Fruit fly (Drosophila melanogaster) Kc167 (cell line): ENCODE measurements around the gene CG9733.

Experiments
- Myc ChIP-seq: fragments of >200 bp; optimal IDR thresholded peaks from 2 replicates; lab custom pipeline; 2017; ENCODE audit warnings: missing external identifiers
- Sin3A ChIP-seq: fragments of >200 bp; optimal IDR thresholded peaks from 2 replicates; lab custom pipeline; 2018; ENCODE audit warnings: missing external identifiers
- h ChIP-seq: fragments of >200 bp; optimal IDR thresholded peaks from 3 replicates; lab custom pipeline; 2018; ENCODE audit warnings: missing external identifiers
- insv ChIP-seq: fragments of >200 bp; optimal IDR thresholded peaks from 3 replicates; lab custom pipeline; 2018; ENCODE audit warnings: missing external identifiers
- psq ChIP-seq: fragments of >200 bp; optimal IDR thresholded peaks from 2 replicates; lab custom pipeline; 2017; ENCODE audit warnings: missing external identifiers
- ttk ChIP-seq: sonication (Bioruptor generic); optimal IDR thresholded peaks from 2 replicates; lab custom pipeline; 2017; ENCODE audit warnings: missing external identifiers

CG9733 gene

DNA sequence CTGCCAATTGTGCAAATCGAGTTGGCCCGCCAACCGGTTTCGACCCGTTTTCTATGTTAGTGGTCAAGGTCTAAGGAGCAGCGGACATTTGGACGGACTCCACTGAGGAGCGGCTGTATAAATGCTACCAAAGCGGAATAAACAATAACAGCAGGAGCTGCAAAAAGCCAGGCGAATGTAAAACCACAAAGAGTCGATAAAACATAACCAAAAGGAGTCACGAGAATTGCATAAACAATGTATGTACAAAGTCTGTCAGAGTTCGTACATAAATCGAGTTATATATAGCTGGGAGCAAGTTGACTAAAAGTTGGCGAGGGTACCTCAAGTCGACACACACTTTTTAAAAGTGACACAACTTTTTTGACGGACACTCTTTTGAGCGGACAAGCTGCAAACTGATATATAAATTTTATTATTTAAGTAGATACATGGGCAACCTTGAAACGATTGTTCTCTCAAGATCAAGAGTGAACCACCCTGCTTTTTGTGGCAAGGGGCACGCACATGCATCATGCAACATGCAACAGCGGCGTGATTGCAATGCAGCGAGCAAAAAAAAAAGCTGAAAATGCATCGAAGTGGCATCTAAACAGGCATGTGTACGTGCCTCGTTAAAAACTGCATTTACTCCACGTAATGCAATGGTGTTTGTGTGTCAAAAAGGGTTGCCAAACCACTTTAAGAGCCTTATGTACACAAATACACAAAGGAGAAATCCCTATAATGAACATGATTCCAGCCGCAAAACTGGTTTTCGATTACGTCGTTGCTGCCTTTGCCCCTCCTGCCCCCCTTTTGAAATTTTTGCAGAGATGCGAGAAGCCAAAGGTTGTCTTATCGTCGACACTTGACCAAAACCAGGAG, 9.0 kb upstream of the CG9733 start:
- no peak for TF ChIP-seq ttk (lab: Kevin White, UChicago)
- no peak for TF ChIP-seq Sin3A (lab: Kevin White, UChicago)
- no peak for TF ChIP-seq psq
- no peak for TF ChIP-seq Myc

DNA sequence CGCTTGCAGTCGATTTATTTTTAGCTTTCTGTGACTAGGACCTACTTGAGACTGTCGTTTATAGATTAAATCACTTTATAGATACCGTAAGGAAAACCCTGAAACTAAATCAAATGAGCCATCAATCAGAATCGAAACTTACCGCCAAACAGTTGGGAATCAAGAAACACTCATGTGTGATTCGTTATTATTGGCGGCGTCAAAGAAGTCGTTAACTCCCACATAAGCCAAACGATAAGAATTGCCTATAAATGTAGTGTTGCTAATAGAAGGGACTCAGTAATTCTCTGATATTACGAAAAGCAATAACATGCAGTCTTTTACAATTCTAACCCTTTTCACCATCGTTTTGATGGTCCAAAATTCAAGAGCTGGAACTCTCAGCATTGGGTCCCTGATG, 6.4 kb upstream of the CG9733 start, which contains the start of gene CG18404:
Gene CG18404 (plus strand): TSS at position 301 of the 400 bp plus-strand sequence.
- no peak for TF ChIP-seq ttk (lab: Kevin White, UChicago)
- no peak for TF ChIP-seq Sin3A (lab: Kevin White, UChicago)
- no peak for TF ChIP-seq psq
- TF ChIP-seq insv, result no peak
- no peak for TF ChIP-seq h
- no peak for TF ChIP-seq Myc

DNA sequence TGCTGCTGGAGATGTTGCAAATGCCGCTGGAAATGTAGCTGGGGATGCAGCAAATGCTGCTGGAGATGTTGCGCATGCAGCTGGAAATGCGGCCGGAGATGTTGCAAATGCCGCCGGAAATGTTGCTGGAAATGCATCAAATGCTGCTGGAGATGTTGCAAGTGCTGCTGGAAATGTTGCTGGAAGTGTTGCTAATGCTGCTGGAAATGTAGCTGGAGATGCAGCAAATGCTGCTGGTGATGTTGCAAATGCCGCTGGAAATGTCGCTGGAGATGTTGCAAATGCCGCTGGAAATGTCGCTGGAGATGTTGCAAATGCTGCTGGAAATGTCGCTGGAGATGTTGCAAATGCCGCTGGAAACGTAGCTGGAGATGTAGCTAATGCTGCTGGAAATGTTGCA, 5.8 kb upstream of the CG9733 start:
- TF ChIP-seq Sin3A (lab: Kevin White, UChicago) (no peak), h (no peak), Myc (no peak), ttk (lab: Kevin White, UChicago) (no peak), psq (no peak), insv (no peak)

DNA sequence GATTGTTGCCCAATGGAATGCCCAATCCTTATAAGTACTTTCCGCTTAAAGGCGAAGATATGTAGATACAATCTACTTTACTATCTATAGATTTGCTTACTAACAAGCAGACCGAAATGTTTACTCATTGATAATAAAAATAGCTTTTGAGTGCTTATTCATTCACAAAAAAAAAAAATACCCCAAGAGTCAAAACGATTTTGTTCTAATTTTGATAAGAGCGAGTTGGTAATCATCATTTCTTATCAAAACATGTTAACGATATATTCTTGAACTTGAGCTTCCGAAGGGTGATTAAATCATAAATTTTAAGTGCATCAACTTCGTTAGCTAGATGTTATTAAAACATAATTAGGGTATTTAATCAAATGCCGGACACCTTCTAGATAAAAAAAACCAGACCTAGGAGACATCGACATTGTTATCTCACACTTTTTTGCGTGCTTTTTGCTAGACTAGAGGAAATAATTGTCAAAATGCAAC, 4.0 kb upstream of the CG9733 start, which contains the start of gene CG9682:
Gene CG9682 (plus strand): TSS at position 433 of the 483 bp plus-strand sequence.
- no peak for TF ChIP-seq ttk (lab: Kevin White, UChicago)

DNA sequence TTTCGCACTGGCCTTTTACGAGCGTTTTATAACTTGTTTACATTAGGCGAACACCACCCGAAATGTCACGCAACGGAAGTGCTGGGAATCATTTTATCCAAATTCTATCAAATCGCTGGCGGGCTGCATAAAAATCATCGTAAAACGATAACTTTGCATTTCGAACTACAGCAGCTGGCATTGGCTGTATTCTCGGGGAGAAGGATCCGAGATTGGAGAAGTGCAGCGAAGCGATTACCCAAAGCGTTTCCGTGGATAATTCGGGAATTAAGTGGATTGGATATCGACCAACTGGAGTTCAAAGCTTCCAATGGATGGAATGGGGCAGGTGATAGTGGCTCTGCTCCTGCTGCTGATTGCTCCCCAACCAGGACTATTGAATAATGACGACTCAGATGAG, 2.8 kb upstream of the CG9733 start, which contains the start of gene CG34299:
Gene CG34299 (plus strand): TSS at position 301 of the 400 bp plus-strand sequence.
- TF ChIP-seq psq (no peak), ttk (lab: Kevin White, UChicago) (no peak), Myc (no peak), Sin3A (lab: Kevin White, UChicago) (no peak), insv (no peak), h (no peak)

DNA sequence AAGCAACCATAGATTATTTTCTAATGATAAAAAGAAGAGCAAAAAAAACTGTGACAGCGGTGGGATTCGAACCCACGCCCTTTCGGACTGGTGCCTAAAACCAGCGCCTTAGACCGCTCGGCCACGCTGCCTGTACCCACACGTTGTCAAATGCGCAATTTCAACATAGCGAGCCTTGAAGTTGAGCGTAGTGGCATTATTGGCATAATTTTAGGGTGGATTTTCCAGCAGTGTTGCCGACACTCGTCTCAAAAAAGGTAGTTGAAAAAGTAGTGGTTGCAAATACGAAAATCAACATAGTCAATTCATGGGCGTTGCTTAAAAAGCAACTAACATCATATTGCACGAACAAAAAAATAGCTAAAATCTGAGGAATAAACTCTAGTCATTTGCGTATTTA, 2.1 kb upstream of the CG9733 start:
- TF ChIP-seq Myc (no peak), psq (no peak), Sin3A (lab: Kevin White, UChicago) (no peak), h (no peak), ttk (lab: Kevin White, UChicago) (no peak), insv (no peak)

DNA sequence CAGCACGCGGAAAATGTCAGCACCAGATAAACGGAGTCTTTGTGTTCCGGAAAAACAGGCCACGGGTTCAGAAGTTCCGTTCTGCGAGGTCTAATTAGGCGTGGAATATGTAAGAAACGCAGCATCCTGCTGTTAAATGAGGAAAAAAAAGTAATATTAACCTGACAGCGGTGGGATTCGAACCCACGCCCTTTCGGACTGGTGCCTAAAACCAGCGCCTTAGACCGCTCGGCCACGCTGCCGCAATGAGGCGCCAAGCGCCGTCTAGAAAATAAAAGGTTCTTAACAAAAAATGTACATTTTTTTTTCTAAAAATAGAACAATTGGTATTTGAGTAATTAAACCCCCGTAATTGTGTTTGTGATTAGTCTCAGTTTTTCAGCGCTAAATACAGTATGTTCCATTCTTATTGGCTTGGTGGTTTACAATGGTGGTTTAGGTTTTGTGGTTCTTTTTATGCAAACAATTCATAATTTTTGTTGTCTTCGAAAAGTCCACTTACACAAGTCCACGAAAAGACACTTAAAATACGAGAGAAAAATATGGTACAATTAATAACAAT, 1.4 kb upstream of the CG9733 start:
- no peak for TF ChIP-seq ttk (lab: Kevin White, UChicago)
- TF ChIP-seq h, result no peak
- no peak for TF ChIP-seq psq
- TF ChIP-seq insv, result no peak
- no peak for TF ChIP-seq Sin3A (lab: Kevin White, UChicago)
- TF ChIP-seq Myc, result no peak

DNA sequence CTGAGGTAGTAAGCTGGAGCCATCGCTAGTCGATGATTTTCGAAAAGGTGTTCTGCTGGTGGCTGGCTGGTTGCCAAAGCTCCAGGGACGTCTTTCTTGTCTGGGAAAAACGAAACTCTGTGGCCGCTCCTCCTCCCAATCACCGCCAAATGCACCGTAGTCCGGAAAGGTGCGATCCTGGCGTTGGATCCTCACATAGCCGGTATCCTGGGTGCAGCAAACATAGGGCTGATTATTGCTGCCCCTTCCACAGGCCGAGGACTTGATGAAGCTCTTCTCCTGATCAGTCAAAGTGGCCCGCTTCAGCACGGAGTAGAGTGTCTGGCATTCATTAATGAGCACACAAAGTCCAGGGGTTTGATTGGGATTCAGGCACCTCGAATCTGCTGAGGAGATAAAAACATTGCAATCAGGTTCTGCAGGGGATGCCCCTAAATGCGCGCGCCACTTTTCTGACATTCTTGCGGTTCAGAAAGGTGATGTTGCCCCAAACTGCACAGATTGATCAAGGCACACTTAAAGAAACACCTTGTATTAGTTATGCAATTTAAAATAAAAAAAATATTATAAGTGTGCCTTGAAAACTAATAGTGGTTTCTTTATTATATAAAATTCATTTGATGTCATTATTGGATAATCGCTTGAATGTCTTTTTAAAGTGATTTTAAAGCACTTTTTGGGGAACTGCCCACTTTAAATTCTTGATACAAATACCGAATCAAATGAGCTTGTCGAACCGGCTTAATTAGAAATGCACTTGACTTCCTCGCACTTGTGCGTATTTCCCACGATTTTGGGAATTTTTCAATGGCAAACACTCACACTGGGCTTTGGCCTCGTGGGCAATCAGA, 539 bp downstream of the CG9733 start:
- TF ChIP-seq h, result no peak

DNA sequence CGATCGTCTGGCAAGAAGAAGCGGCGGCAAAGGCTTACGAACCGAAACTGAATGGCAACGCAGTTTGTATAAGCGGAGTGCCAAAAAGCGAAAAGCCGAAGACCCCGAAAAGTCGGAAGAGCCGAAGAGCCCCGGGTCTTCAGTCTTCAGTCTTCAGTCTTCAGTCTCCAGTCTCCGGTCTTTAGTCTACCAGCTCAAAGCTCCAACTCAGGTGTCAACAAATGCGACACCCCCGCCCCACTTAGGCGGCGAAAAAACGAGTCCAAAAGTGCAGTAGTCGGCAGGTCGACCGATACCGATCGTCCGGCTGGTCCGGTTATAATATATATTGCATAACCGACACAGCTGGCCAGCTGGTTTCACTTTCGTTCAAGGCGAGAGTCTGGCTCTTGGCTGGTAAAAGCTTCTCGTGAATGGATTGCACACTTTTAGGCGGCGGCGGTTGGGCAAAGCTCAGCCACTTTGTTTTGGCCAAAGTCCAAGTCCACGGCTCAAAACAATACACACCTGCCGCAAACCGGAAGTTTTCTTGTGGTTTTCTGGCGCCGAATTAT, 3.2 kb downstream of the CG9733 start, which contains the start of gene CG9737:
Gene CG9737 (minus strand): TSS at position 51 of the 554 bp plus-strand sequence.
- TF ChIP-seq insv (no peak), psq (no peak), ttk (lab: Kevin White, UChicago) (no peak), h (no peak), Myc (no peak), Sin3A (lab: Kevin White, UChicago) (no peak)

DNA sequence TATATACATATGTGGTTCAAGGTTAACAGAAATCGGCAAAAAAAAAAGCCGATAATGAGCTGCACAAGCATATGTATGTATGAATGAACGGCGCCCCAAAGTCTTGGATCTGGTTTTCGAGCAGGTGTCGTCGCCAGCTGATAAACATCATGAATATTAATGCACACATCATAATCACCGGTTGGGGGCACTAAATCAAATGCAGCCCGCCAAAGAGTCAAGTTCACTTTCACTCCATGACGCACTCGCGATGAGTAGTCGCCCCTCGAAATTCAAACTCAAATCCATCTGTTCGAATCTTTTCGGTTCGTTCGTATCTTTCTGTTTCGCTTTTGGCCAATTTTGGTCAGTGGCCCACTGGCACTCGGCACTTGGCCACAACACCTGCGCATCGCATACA, 6.3 kb downstream of the CG9733 start:
- TF ChIP-seq h (no peak), Sin3A (lab: Kevin White, UChicago) (no peak), psq (no peak), ttk (lab: Kevin White, UChicago) (no peak), Myc (no peak), insv (no peak)

DNA sequence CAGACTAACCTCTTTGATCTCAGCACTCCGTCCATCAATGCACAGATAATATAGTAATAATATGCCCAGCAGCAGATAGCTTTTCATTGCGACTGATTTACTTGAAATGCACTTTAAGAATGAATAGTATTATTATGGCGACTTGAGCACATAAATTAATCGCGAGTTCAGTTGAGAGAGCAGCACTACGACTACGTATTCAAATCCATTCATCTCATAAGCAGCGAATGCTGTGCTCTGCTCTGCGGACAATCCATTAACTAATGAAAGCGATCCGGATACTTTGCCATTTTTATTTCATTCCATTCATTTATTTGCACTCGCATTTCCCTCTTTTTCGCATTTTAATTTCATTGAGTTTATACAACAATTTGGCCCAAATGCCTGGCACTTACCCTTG, 8.9 kb downstream of the CG9733 start, which contains the start of gene CG43448:
Gene CG43448 (minus strand): TSS at position 101 of the 400 bp plus-strand sequence.
- no peak for TF ChIP-seq ttk (lab: Kevin White, UChicago)
- no peak for TF ChIP-seq insv
- no peak for TF ChIP-seq Sin3A (lab: Kevin White, UChicago)
- TF ChIP-seq h, result no peak
- TF ChIP-seq Myc, result no peak
- no peak for TF ChIP-seq psq

DNA sequence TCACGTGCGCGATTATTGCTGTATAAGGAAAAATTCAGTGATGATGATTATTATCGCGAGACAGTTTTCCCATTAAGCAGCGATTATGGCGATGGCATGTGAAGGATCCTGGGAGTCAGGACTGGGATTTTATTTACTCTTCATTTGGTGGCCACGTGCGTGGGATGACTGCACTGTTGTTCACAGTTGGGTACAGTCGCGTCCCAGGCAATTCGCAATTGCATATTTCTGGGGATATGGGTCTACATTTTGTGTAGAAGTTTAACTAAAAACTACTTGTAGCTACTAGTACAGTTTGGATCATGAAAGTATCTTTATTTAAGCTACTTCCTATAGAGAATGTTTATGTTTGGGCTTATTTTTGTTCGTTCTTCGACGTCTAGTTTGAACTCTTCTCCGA, 9.5 kb downstream of the CG9733 start:
- TF ChIP-seq ttk (lab: Kevin White, UChicago) (no peak), psq (no peak), Sin3A (lab: Kevin White, UChicago) (no peak), Myc (no peak), h (no peak), insv (no peak)
